Fruit fly (Drosophila melanogaster): ENCODE measurements around the gene CG9536.

CG9536 gene

DNA sequence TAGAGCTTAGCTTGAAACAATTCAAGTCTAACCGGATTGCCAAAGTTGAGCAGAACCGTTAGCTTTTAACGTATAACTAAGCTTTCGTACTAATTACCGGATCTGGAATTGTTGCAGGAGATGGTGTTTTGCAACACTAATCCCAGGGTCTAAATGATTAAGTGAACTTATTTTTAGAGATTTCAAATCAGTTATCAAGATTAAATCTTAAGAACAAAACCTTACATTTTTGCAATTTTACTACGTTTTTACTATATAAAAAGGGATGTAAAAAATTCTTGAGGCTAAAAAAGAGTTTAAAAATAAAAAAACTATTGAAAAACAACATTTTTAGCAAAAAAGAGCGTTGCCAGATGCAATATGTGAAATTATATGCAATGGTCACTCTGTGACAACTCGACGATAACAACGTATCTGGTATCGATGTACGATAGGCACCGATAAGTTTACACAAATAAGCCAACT is 11.9 kb upstream of the CG9536 start, which contains the start of the genes KFase and epsilonCOP (continued):
- TF ChIP-seq CG31365 (tag; optimal IDR thresholded peaks at IDR 0.05) = no peak
- peak; percentile 22 for TF ChIP-seq CG1603 (tag; optimal IDR thresholded peaks at IDR 0.05)
- TF ChIP-seq repo (GFP tag; optimal IDR thresholded peaks at IDR 0.05) = no peak
- no peak for TF ChIP-seq Lim3 (GFP tag; IDR thresholded peaks at IDR 0.05)
- peak; percentile 4 for TF ChIP-seq CG1602 (GFP tag; optimal IDR thresholded peaks at IDR 0.05)
- TF ChIP-seq mam (GFP tag; optimal IDR thresholded peaks at IDR 0.05) = peak; percentile 50
- peak; percentile 71 for TF ChIP-seq Hsf (GFP tag; optimal IDR thresholded peaks at IDR 0.05)
- no peak for TF ChIP-seq Six4 (GFP tag; optimal IDR thresholded peaks at IDR 0.05)
- peak; percentile 83 for TF ChIP-seq Lhr (GFP tag; optimal IDR thresholded peaks at IDR 0.05)
- peak; percentile 20; the same call in 1 of the 2 replicates for TF ChIP-seq CG31224 (GFP tag; IDR thresholded peaks at IDR 0.05)
- TF ChIP-seq tx (GFP tag; optimal IDR thresholded peaks at IDR 0.05) = peak; percentile 50
- peak; percentile 43 for TF ChIP-seq ERR (GFP tag; optimal IDR thresholded peaks at IDR 0.05)
- TF ChIP-seq E2f2 (GFP tag; IDR thresholded peaks at IDR 0.05) = peak; percentile 56
- peak; percentile 86 for TF ChIP-seq zen (tag; optimal IDR thresholded peaks at IDR 0.05)
- TF ChIP-seq CG1024 (GFP tag; IDR thresholded peaks at IDR 0.05) = no peak
- no peak for TF ChIP-seq CG10274 (GFP tag; optimal IDR thresholded peaks at IDR 0.05)
- no peak for TF ChIP-seq CG14965 (GFP tag; optimal IDR thresholded peaks at IDR 0.05; ENCODE audit: borderline replicate concordance)
- TF ChIP-seq MTF-1 (GFP tag; optimal IDR thresholded peaks at IDR 0.05; ENCODE audit: borderline replicate concordance) = no peak
- TF ChIP-seq CG7357 (GFP tag; IDR thresholded peaks at IDR 0.05) = no peak
- TF ChIP-seq toy (GFP tag; IDR thresholded peaks at IDR 0.05) = no peak
- TF ChIP-seq sima (GFP tag; optimal IDR thresholded peaks at IDR 0.05) = peak; percentile 40
- TF ChIP-seq Hey (tag; optimal IDR thresholded peaks at IDR 0.05) = no peak
- no peak for TF ChIP-seq GATAe (GFP tag; conservative IDR thresholded peaks at IDR 0.05)
- TF ChIP-seq slp2 (GFP tag; optimal IDR thresholded peaks at IDR 0.05) = no peak
- peak; percentile 39 for TF ChIP-seq Side (GFP tag; optimal IDR thresholded peaks at IDR 0.05)
- TF ChIP-seq CG14667 (GFP tag; IDR thresholded peaks at IDR 0.05) = no peak
- TF ChIP-seq CG9215 (GFP tag; IDR thresholded peaks at IDR 0.05) = peak; percentile 73
- no peak for TF ChIP-seq Taf1 (GFP tag; IDR thresholded peaks at IDR 0.05)
- TF ChIP-seq pb (GFP tag; optimal IDR thresholded peaks at IDR 0.05) = peak; percentile 61
- TF ChIP-seq CG11093 (GFP tag; IDR thresholded peaks at IDR 0.05) = 0 out of 3 replicates have a peak, but pooled peaks have one; percentile 12
- peak; percentile 58 for TF ChIP-seq grau (tag; optimal IDR thresholded peaks at IDR 0.05)
- TF ChIP-seq CG6854 (GFP tag; optimal IDR thresholded peaks at IDR 0.05) = no peak
- no peak for TF ChIP-seq CG14441 (GFP tag; IDR thresholded peaks at IDR 0.05)
- no peak for TF ChIP-seq tup (GFP tag; optimal IDR thresholded peaks at IDR 0.05)
- TF ChIP-seq zfh2 (GFP tag; optimal IDR thresholded peaks at IDR 0.05) = peak; percentile 59
- TF ChIP-seq crc (GFP tag; optimal IDR thresholded peaks at IDR 0.05) = peak; percentile 8
- TF ChIP-seq CG4854 (GFP tag; optimal IDR thresholded peaks at IDR 0.05) = peak; percentile 42
- TF ChIP-seq CG17361 (GFP tag; IDR thresholded peaks at IDR 0.05) = peak; percentile 80; the same call in 2 of the 3 replicates
- no peak for TF ChIP-seq CG17568 (GFP tag; optimal IDR thresholded peaks at IDR 0.05)
- peak; percentile 26; the same call in 1 of the 2 replicates for TF ChIP-seq H2.0 (GFP tag; IDR thresholded peaks at IDR 0.05)
- TF ChIP-seq ac (GFP tag; optimal IDR thresholded peaks at IDR 0.05) = no peak
- TF ChIP-seq Dfd (GFP tag; optimal IDR thresholded peaks at IDR 0.05) = no peak
- TF ChIP-seq CHES-1-like (GFP tag; optimal IDR thresholded peaks at IDR 0.05) = peak; percentile 62
- TF ChIP-seq CG16779 (GFP tag; IDR thresholded peaks at IDR 0.05) = no peak
- TF ChIP-seq fd102C (GFP tag; optimal IDR thresholded peaks at IDR 0.05) = no peak
- TF ChIP-seq slou (GFP tag; optimal IDR thresholded peaks at IDR 0.05) = peak; percentile 39
- peak; percentile 44 for TF ChIP-seq CG10654 (GFP tag; optimal IDR thresholded peaks at IDR 0.05)
- TF ChIP-seq Atf3 (GFP tag; optimal IDR thresholded peaks at IDR 0.05) = peak; percentile 20
- TF ChIP-seq wdn (GFP tag; IDR thresholded peaks at IDR 0.05) = no peak
- TF ChIP-seq hb (GFP tag; IDR thresholded peaks at IDR 0.05; ENCODE audit: partially characterized antibody) = peak; percentile 66; the same call in 2 of the 3 replicates
- TF ChIP-seq da (GFP tag; optimal IDR thresholded peaks at IDR 0.05) = no peak
- no peak for TF ChIP-seq CG12219 (GFP tag; optimal IDR thresholded peaks at IDR 0.05)
